Fruit fly (Drosophila melanogaster) Kc167 (cell line): ENCODE measurements around the gene grnd.

ENCODE experiments used
- Myc ChIP-seq: fragments of >200 bp; optimal IDR thresholded peaks from 2 replicates; lab custom pipeline; 2017; ENCODE audit warnings: missing external identifiers
- Sin3A ChIP-seq: fragments of >200 bp; optimal IDR thresholded peaks from 2 replicates; lab custom pipeline; 2018; ENCODE audit warnings: missing external identifiers
- h ChIP-seq: fragments of >200 bp; optimal IDR thresholded peaks from 3 replicates; lab custom pipeline; 2018; ENCODE audit warnings: missing external identifiers
- insv ChIP-seq: fragments of >200 bp; optimal IDR thresholded peaks from 3 replicates; lab custom pipeline; 2018; ENCODE audit warnings: missing external identifiers
- psq ChIP-seq: fragments of >200 bp; optimal IDR thresholded peaks from 2 replicates; lab custom pipeline; 2017; ENCODE audit warnings: missing external identifiers
- ttk ChIP-seq: sonication (Bioruptor generic); optimal IDR thresholded peaks from 2 replicates; lab custom pipeline; 2017; ENCODE audit warnings: missing external identifiers

Gene grnd

DNA sequence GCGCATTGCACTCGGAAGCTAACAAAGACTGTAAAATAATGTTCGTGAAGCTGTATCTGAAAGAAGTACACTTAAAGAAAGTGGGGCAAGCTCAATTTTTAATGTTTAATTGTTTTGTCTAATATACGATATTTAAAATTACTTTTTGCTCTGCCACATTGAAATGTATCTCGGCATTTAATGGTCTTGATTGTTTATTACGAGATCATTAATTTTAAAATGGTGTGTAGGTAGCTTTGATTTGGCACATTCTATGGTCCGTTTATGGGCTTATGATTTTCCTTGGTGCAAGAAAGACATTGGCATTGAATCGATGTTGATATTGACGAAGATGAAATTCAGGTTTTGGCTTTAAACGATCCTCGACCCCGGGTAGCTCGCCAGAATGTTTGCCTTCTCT, 21.6 kb upstream of the grnd start:
- TF ChIP-seq insv (no peak), Myc (lab: Kevin White, UChicago) (no peak), psq (no peak), Sin3A (lab: Kevin White, UChicago) (no peak), ttk (no peak), h (lab: Kevin White, UChicago) (no peak)

DNA sequence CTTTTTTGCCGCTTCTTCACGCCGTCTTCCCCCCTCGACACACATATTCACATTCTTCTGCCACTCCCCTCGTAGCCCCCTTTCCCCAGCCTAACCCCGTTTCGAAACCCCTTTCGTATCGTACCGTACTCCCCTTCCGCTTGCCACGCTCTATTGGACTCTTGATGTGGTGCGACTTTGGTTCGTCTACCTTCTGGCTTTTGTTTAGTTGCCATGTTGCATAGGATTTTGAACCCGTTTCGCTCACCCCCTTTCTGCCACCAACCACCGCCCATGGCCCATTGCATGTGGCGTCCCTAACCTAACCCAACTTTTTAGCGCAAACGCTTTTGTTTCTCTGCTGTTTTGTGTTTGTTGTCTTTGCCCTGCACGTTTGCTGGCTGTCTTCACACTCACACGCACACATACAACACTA, 21.1 kb upstream of the grnd start:
- no peak for TF ChIP-seq Sin3A (lab: Kevin White, UChicago)
- no peak for TF ChIP-seq Myc (lab: Kevin White, UChicago)
- no peak for TF ChIP-seq insv

DNA sequence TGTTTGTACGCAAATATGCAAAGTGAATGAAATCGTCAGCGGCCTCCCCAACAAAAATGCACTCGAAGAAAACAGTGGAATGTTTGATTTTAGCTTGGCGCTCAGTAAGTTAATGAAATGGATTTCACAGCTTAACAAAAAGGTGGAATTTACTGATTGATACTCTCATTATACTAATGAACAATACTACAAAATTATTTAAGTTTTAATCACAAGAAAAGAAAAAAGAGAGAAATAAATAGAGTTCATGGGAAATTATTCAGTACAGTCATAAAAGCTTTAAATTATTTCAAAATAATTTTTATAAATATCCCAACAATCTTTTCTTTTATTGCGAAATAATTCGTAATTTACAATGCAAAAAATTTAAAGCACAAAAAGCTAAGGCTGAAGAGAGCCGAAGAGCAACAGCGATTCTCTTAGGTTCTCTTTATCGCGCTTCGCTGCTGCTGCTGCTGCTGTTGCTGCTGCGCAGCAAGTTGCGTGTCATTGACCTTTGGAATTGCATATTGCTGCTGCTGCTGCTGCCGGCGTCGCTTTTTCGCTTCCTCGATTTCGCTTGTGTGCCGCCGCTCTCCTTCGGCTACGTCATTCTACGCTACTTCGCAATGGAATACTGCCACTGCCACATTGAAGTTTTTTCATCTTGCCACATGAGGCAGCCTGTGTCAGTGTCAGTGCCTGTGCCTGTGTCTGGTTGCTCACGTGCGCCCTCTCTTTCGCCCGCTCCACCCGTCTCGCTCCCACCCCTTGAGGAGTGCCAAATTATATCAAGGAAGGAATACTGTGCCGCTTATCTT, 19.6 kb upstream of the grnd start:
- TF ChIP-seq Myc (lab: Kevin White, UChicago), result no peak
- TF ChIP-seq ttk, result no peak
- TF ChIP-seq psq, result no peak
- no peak for TF ChIP-seq Sin3A (lab: Kevin White, UChicago)
- TF ChIP-seq insv, result no peak
- TF ChIP-seq h (lab: Kevin White, UChicago), result no peak

DNA sequence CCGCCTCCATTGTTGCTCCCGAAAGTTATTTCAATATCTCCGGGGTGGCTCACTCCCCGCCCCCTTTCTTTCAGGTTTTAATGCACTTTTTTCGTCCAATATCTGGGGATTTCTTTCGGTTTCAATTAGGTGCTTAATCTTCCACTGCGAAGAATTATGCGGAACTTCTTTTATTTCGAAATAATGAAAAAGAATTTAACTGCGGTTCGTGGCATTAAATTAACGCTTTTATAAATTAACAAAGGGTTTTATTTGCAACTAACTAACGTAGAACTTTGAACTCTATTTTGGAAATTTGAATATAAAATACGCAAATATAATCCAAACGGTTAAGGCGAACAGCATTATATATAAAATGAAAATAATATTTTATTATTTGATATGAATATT, 19.0 kb upstream of the grnd start:
- TF ChIP-seq ttk (no peak), insv (no peak), Sin3A (lab: Kevin White, UChicago) (no peak), Myc (lab: Kevin White, UChicago) (no peak), psq (no peak), h (lab: Kevin White, UChicago) (no peak)

DNA sequence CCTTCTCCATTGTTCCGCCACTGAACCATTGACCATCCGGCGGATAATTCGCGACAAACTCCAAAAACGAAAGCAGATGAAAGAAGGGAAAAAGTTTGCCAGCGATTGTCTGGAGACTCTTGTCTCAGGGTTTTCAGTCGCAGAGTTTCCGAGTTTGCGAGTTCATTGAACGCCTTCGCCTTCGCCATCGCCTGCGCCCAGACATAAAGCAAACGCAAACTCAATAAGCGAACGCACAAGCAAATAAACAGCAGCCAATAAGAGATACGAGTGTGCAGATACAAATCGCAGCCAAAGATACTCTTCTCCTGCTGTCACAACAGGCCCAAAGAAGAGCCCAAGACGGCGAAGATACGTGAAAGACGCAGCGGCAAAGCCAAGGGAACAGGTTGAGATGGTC, 18.5 kb upstream of the grnd start:
- no peak for TF ChIP-seq insv
- TF ChIP-seq psq, result no peak
- TF ChIP-seq h (lab: Kevin White, UChicago), result no peak
- no peak for TF ChIP-seq Myc (lab: Kevin White, UChicago)
- no peak for TF ChIP-seq ttk
- no peak for TF ChIP-seq Sin3A (lab: Kevin White, UChicago)

DNA sequence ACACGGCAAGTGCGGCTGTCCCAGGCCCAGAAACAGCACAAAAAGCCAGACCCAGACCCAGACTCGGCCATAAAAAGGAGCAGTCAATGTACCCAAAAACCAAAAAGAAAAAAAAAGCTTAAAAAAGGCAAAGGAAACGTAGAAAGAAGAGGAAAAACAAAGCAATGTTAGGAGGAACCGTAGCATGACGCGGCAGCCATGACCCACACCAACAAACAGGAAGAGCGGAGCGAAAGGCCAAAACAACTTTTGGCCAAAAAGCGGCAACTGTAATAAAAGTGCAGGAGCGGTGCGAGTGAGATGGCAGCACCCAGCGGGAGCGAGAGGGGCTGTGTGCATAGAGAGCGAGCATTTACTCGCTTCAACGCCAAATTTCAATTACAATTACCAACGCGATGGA, 17.8 kb upstream of the grnd start:
- no peak for TF ChIP-seq Sin3A (lab: Kevin White, UChicago)
- no peak for TF ChIP-seq h (lab: Kevin White, UChicago)
- TF ChIP-seq insv, result no peak
- no peak for TF ChIP-seq Myc (lab: Kevin White, UChicago)
- TF ChIP-seq psq, result no peak

DNA sequence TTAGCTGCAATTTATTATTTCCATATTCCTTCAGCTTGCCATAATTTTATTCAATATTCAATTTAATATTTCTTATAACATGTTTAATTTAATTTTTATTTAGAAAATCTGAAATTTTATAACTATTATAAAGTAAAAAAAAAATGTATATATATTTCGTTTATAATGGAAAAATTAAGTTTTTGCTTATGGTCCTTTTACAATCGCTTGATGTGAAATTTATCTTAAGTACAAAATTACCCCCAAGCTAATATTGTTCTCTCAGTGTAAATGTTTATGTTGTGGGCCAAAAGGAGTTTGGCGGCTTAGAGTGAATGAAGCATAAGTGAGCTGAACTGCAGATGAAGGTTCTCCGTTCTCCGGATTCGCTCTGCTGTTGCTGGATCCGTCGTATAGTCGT, 17.2 kb upstream of the grnd start:
- TF ChIP-seq ttk (no peak), psq (no peak), Myc (lab: Kevin White, UChicago) (no peak), h (lab: Kevin White, UChicago) (no peak), Sin3A (lab: Kevin White, UChicago) (no peak), insv (no peak)

DNA sequence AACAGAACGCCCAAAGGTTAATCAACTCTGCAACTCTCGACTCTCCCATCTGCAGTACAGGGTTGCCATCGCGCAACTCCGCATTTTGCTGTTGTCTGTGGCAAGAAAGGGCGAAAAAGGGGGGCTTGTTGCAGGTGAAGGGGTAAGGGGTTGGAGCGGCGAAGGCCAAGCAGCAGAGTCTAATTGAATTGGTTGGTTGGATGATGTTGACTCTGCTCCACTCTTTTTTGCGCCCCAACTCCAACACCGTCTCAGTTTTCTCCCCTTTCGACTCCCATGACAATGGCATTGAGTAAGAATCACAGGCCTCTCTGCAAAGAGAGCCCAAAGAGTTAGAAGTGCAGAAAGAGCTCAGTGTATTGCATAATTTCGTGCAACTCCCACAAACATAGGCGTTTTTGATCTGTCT, 16.6 kb upstream of the grnd start:
- no peak for TF ChIP-seq Sin3A (lab: Kevin White, UChicago)
- TF ChIP-seq h (lab: Kevin White, UChicago), result no peak
- TF ChIP-seq ttk, result no peak
- no peak for TF ChIP-seq insv
- TF ChIP-seq psq, result no peak
- TF ChIP-seq Myc (lab: Kevin White, UChicago), result no peak

DNA sequence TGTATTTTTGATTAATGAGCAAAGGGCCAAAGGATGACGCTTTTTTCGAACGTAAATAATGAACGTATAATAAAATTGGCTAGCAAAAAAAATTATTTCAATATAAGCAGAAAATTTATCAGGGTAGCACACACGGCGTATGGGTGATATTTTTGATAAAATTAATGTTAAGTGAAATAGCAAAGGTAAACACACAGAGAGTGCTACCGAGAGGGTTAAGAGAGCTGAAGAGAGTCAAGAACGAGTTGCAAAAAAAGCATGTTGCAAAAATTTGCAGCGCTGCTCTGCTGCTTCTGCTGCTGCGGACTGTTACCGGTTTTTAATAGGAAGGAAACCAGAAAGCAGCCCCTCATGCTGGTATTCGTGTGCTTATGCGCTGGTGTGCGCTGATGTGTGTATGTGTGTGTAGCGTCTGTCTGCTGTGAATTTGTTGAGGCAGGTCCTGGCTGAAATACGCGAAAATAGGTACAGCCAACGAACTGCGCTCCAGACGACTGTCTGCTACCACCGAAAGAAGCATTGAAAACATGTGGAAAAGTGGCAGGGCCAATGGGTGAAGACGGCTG, 15.6 kb upstream of the grnd start:
- TF ChIP-seq ttk, result no peak
- TF ChIP-seq psq, result no peak
- TF ChIP-seq Myc (lab: Kevin White, UChicago), result no peak
- TF ChIP-seq Sin3A (lab: Kevin White, UChicago), result no peak
- TF ChIP-seq h (lab: Kevin White, UChicago), result no peak
- TF ChIP-seq insv, result no peak

DNA sequence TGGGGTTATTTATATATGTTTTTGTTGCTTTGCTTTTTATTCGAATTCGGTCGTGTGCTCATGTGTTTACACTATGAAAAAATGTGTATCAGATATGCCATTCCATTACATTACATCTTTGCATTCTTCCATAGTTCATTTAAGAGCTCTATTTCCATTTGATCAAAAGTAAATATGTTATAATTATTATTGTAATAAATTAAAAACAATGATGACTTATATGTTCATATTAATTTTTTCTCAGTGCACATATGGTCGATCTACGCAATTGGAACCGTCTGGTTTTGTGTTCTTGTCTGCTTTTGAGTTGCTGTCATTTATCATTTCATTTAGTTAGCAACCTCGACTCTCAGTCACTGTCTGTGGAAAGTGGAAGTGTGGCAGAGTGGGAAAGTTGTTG, 7.8 kb upstream of the grnd start:
- TF ChIP-seq Sin3A (lab: Kevin White, UChicago) (no peak), psq (no peak), insv (no peak), h (lab: Kevin White, UChicago) (no peak), Myc (lab: Kevin White, UChicago) (no peak), ttk (no peak)

DNA sequence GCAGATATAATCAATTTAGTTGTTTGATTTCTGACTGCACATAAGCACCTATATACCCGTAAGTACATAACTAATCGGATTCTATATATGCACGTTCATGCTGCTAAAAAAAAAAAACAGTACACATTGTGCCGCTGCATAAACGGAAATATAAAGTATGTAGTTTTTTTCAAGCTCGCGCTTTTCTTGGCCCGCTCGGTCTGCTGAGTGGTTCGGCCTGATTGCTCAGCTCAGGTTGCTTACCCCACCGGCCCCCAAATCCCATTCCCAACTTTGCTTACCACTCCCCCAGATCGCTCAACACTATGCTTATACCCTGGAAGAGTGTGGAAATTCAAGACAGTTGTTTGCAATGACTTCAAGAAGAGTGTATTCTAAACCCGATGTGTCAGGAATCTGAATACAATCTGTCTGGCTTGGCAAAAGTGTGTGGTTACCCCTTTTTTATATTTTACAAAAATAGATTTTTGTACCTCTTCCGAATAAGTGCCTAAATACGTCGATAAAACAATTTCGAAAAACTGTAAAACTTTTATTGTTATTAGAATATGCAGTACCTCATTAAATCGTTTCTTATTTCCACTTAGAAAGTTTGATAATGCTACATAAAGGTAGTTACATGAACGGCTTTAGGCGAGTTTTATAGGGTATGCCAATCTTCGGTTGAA, 6.6 kb upstream of the grnd start:
- no peak for TF ChIP-seq insv
- no peak for TF ChIP-seq Sin3A (lab: Kevin White, UChicago)
- no peak for TF ChIP-seq Myc (lab: Kevin White, UChicago)
- TF ChIP-seq psq, result no peak
- no peak for TF ChIP-seq ttk
- TF ChIP-seq h (lab: Kevin White, UChicago), result no peak

DNA sequence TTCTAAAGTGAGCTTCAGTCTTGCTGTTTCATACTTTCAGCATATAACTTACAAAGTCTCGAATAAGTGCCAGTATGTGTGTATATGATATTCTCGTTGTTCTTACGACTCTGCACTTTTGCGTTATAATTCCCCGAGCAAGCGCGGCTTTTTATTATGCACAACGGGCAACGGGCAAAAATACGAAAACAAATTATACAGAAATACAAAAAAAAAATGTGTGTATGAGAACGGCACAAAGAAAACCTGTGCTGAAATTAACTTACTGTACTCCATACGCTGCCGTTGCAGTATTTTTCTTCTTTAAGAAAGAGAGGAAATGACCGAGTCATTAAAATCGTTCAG, 6.1 kb upstream of the grnd start:
- no peak for TF ChIP-seq h (lab: Kevin White, UChicago)
- no peak for TF ChIP-seq insv
- no peak for TF ChIP-seq Myc (lab: Kevin White, UChicago)
- no peak for TF ChIP-seq Sin3A (lab: Kevin White, UChicago)
- TF ChIP-seq psq, result no peak
- TF ChIP-seq ttk, result no peak
